Fruit fly (Drosophila melanogaster): ENCODE measurements around the gene IKKbeta.

Gene IKKbeta

DNA sequence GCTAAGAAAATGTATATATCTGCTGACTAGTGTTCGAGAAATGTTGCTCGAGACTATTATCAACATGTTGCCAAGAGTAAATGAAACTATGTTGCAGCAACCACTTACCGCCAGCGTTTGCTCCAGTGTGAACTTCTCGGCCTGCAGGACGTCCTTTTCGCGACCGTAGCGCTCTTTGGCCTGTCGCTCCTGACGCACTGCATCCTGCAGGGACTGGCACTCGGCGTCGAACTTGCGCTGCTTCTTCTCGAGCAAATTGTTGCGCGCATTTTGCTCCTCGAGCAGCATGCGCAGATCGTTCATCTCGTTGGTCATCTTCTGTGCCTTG lies 23.3 kb upstream of the IKKbeta start:
- TF ChIP-seq CG7045 (GFP tag; optimal IDR thresholded peaks at IDR 0.05) (no peak), CG33017 (tag; optimal IDR thresholded peaks at IDR 0.05) (no peak), toe (GFP tag; optimal IDR thresholded peaks at IDR 0.05) (no peak), Hr96 (GFP tag; optimal IDR thresholded peaks at IDR 0.05) (no peak), bab1 (GFP tag; optimal IDR thresholded peaks at IDR 0.05) (no peak), Clk (GFP tag; optimal IDR thresholded peaks at IDR 0.05) (no peak), cnc (optimal IDR thresholded peaks at IDR 0.05) (no peak), CG12768 (GFP tag; optimal IDR thresholded peaks at IDR 0.05) (no peak), Mnt (GFP tag; optimal IDR thresholded peaks at IDR 0.05) (no peak), ovo (GFP tag; optimal IDR thresholded peaks at IDR 0.05) (no peak), CG11617 (GFP tag; optimal IDR thresholded peaks at IDR 0.05) (no peak), tj (GFP tag; optimal IDR thresholded peaks at IDR 0.05) (no peak), cic (GFP tag; optimal IDR thresholded peaks at IDR 0.05) (no peak), CG5204 (GFP tag; optimal IDR thresholded peaks at IDR 0.05) (no peak), Crg-1 (GFP tag; optimal IDR thresholded peaks at IDR 0.05) (no peak), CG7101 (tag; optimal IDR thresholded peaks at IDR 0.05) (no peak), CG14711 (tag; optimal IDR thresholded peaks at IDR 0.05) (no peak), pad (GFP tag; optimal IDR thresholded peaks at IDR 0.05) (no peak)

DNA sequence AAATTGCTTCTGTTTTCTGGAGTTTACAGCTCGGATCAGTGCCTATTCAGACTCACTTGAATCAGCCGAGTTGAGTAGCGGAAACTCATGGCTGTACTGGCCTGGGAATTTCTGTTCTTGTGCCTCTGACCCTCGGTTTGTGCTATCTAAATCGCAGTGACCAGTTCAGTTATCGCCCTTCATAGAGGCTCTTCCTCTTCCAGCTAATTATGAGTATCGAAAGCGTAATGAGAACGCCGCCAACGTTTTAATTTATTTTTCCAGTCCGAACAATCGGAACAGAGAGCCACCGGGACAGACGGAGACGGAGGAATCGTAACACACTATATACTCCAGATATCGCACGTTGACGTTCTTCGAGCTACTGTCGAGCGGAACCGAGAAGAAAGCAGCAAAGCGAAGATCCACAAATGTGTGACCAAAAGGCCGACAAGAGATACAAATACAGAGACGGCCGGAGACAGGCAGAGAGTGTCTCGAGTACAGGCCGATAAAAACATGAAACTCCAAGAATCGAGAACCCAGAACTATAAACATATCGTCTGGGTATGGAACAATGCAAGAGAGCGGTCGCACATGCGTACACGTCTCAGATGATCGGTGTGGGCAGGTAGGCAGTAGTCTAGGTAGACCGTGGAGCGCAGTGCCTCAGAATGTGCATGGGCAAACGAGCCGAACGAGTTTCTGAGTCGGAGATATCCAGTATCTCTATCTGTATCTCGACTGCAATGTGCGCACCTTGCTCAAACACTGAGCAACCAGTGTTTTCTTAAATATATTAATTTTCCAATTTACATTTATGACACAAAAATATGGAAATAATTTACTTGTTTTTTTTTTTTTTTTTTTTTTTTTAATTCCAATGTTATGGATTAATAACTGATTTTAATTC lies 22.7 kb upstream of the IKKbeta start:
- peak; percentile 5 for TF ChIP-seq CG5204 (GFP tag; optimal IDR thresholded peaks at IDR 0.05)
- no peak for TF ChIP-seq CG11617 (GFP tag; optimal IDR thresholded peaks at IDR 0.05)

- no peak for TF ChIP-seq CG7101 (tag; optimal IDR thresholded peaks at IDR 0.05)
- no peak for TF ChIP-seq cnc (optimal IDR thresholded peaks at IDR 0.05)
- TF ChIP-seq CG11617 (GFP tag; optimal IDR thresholded peaks at IDR 0.05), result no peak
- TF ChIP-seq tj (GFP tag; optimal IDR thresholded peaks at IDR 0.05), result no peak
- no peak for TF ChIP-seq CG7045 (GFP tag; optimal IDR thresholded peaks at IDR 0.05)
- no peak for TF ChIP-seq CG14711 (tag; optimal IDR thresholded peaks at IDR 0.05)
These were observed 20.0 kb upstream of the IKKbeta start for dm6 chr3R:16069266-16069665.

- no peak for TF ChIP-seq CG5204 (GFP tag; optimal IDR thresholded peaks at IDR 0.05)
- no peak for TF ChIP-seq CG1620 (GFP tag; optimal IDR thresholded peaks at IDR 0.05)
- TF ChIP-seq CG14711 (tag; optimal IDR thresholded peaks at IDR 0.05), result no peak
- no peak for TF ChIP-seq Mnt (GFP tag; optimal IDR thresholded peaks at IDR 0.05)
- no peak for TF ChIP-seq CG7101 (tag; optimal IDR thresholded peaks at IDR 0.05)
- no peak for TF ChIP-seq Hr96 (GFP tag; optimal IDR thresholded peaks at IDR 0.05)
- no peak for TF ChIP-seq CG7045 (GFP tag; optimal IDR thresholded peaks at IDR 0.05)
- TF ChIP-seq cic (GFP tag; optimal IDR thresholded peaks at IDR 0.05), result no peak
- no peak for TF ChIP-seq Clk (GFP tag; optimal IDR thresholded peaks at IDR 0.05)
- TF ChIP-seq Crg-1 (GFP tag; optimal IDR thresholded peaks at IDR 0.05), result no peak
- TF ChIP-seq cnc (optimal IDR thresholded peaks at IDR 0.05), result no peak
- no peak for TF ChIP-seq kay (GFP tag; ENCODE audit: borderline replicate concordance)
- no peak for TF ChIP-seq toe (GFP tag; optimal IDR thresholded peaks at IDR 0.05)
- TF ChIP-seq CG11617 (GFP tag; optimal IDR thresholded peaks at IDR 0.05), result no peak
- TF ChIP-seq CG12768 (GFP tag; optimal IDR thresholded peaks at IDR 0.05), result no peak
These were observed 18.3 kb upstream of the IKKbeta start, which contains the start of gene CG10185 for dm6 chr3R:16067494-16067893. Gene CG10185 (minus strand): TSS chr3R:16067594.

DNA sequence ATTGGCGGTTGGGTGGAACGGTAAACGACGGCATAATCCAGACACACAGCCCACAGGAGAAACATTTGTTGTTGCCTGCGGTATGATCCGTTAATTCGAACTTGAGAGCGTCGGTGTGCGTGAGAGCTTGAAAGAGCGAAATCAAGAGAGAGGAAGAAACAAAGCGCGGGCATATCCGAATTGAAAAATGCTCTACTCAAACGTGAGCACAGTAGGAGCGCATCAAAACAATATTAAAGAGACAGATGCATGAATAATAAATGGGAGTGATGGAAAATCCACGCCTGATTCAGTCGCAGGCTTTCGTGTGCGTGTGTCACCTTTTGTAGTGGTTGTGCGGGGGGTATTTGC lies 2.1 kb upstream of the IKKbeta start:
- TF ChIP-seq CG7045 (GFP tag; optimal IDR thresholded peaks at IDR 0.05) (peak; percentile 1), CG12768 (GFP tag; optimal IDR thresholded peaks at IDR 0.05) (no peak), bab1 (GFP tag; optimal IDR thresholded peaks at IDR 0.05) (peak; percentile 37), pad (GFP tag; optimal IDR thresholded peaks at IDR 0.05) (peak; percentile 98), ovo (GFP tag; optimal IDR thresholded peaks at IDR 0.05) (peak; percentile 66), Clk (GFP tag; optimal IDR thresholded peaks at IDR 0.05) (no peak)

DNA sequence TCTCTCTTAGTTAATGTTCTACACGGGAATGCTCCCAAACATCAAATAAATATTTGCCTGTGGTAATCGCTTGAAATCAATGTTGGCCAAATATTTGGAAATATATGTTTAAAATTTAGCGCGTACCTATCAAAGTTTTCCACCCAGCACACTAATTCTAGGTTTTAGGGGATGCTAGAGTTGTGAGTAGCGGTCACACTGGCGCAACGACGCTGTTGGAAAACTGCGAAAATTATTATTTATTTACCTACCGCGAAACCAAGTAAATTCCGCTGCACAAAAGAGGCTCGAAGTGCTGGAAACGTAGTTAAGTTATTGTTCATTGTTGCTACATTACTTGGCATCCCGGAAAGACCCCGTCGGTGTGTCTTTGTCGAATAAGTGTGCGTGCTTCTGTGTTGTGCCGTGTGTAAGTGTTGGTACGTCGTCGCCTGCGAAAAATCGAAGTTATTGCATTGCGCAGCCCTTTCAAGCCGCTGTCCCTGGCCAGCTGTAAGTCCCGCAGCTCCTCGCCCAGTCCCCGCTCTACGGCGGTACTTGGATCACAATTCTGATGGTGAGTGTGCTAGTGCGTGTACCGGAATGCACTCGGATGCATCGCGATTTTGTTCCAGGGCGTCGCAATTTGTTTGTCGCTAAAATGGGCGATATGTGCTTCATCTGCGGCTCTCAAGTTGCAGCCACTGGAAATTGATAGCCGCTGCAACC lies 1.6 kb upstream of the IKKbeta start, which contains the start of gene msps:
TSS of gene msps (plus strand) at position 181 of the 708 bp plus-strand sequence.
- no peak for TF ChIP-seq toe (GFP tag; optimal IDR thresholded peaks at IDR 0.05)
- TF ChIP-seq pad (GFP tag; optimal IDR thresholded peaks at IDR 0.05), result no peak
- TF ChIP-seq tj (GFP tag; optimal IDR thresholded peaks at IDR 0.05), result no peak
- no peak for TF ChIP-seq CG11617 (GFP tag; optimal IDR thresholded peaks at IDR 0.05)
- no peak for TF ChIP-seq Clk (GFP tag; optimal IDR thresholded peaks at IDR 0.05)
- TF ChIP-seq CG7101 (tag; optimal IDR thresholded peaks at IDR 0.05), result no peak
- TF ChIP-seq CG14711 (tag; optimal IDR thresholded peaks at IDR 0.05), result no peak
- TF ChIP-seq ovo (GFP tag; optimal IDR thresholded peaks at IDR 0.05), result no peak
- TF ChIP-seq kay (GFP tag; ENCODE audit: borderline replicate concordance), result no peak
- no peak for TF ChIP-seq CG12768 (GFP tag; optimal IDR thresholded peaks at IDR 0.05)
- no peak for TF ChIP-seq Mnt (GFP tag; optimal IDR thresholded peaks at IDR 0.05)
- TF ChIP-seq cnc (optimal IDR thresholded peaks at IDR 0.05), result no peak
- no peak for TF ChIP-seq Crg-1 (GFP tag; optimal IDR thresholded peaks at IDR 0.05)
- TF ChIP-seq bab1 (GFP tag; optimal IDR thresholded peaks at IDR 0.05), result no peak
- no peak for TF ChIP-seq Hr96 (GFP tag; optimal IDR thresholded peaks at IDR 0.05)
